Worm (Caenorhabditis elegans): ENCODE measurements around the gene gln-5.

The gln-5 gene

ce11 chrIV:17265279-17265678 lies 8.2 kb downstream of the gln-5 start, which contains the start of gene str-187:
str-187 (plus strand) TSS chrIV:17265579.
- TF ChIP-seq unc-62 (GFP tag; optimal IDR thresholded peaks at IDR 0.05) = no peak

- TF ChIP-seq unc-62 (GFP tag; optimal IDR thresholded peaks at IDR 0.05) = no peak
Observed at ce11 chrIV:17264714-17265113, 8.7 kb downstream of the gln-5 start, which contains the start of gene F26D10.13. F26D10.13 (minus strand) TSS chrIV:17264814.

- no peak for TF ChIP-seq unc-62 (GFP tag; optimal IDR thresholded peaks at IDR 0.05)
Observed at ce11 chrIV:17263714-17264113, 9.7 kb downstream of the gln-5 start.

ce11 chrIV:17262385-17262784 lies 11.1 kb downstream of the gln-5 start, which contains the start of gene ZK550.6:
ZK550.6 (minus strand) TSS chrIV:17262485.
- no peak for TF ChIP-seq unc-62 (GFP tag; optimal IDR thresholded peaks at IDR 0.05)

- no peak for TF ChIP-seq unc-62 (GFP tag; optimal IDR thresholded peaks at IDR 0.05)
Observed at ce11 chrIV:17259310-17259709, 14.1 kb downstream of the gln-5 start, which contains the start of gene phyh-1. phyh-1 (minus strand) TSS chrIV:17259410.

- no peak for TF ChIP-seq unc-62 (GFP tag; optimal IDR thresholded peaks at IDR 0.05)
Observed at ce11 chrIV:17258824-17259223, 14.6 kb downstream of the gln-5 start.

ce11 chrIV:17255001-17255400 lies 18.5 kb downstream of the gln-5 start, which contains the start of gene gtf-2E1:
gtf-2E1 (plus strand) TSS chrIV:17255301.
- no peak for TF ChIP-seq unc-62 (GFP tag; optimal IDR thresholded peaks at IDR 0.05)

ce11 chrIV:17253435-17253834 lies 20.0 kb downstream of the gln-5 start:
- TF ChIP-seq unc-62 (GFP tag; optimal IDR thresholded peaks at IDR 0.05) = no peak

ce11 chrIV:17249691-17250181 lies 23.7 kb downstream of the gln-5 start, which contains the start of gene eelo-2:
eelo-2 (plus strand) TSS chrIV:17250131.
- TF ChIP-seq unc-62 (GFP tag; optimal IDR thresholded peaks at IDR 0.05) = no peak

- no peak for TF ChIP-seq unc-62 (GFP tag; optimal IDR thresholded peaks at IDR 0.05)
Observed at ce11 chrIV:17248538-17248937, 24.9 kb downstream of the gln-5 start.

- TF ChIP-seq unc-62 (GFP tag; optimal IDR thresholded peaks at IDR 0.05) = no peak
Observed at ce11 chrIV:17247184-17247583, 26.3 kb downstream of the gln-5 start.

ce11 chrIV:17245200-17245599 lies 28.3 kb downstream of the gln-5 start, which contains the start of gene ZK550.2:
ZK550.2 (plus strand) TSS chrIV:17245584.
- TF ChIP-seq unc-62 (GFP tag; optimal IDR thresholded peaks at IDR 0.05) = no peak

- no peak for TF ChIP-seq unc-62 (GFP tag; optimal IDR thresholded peaks at IDR 0.05)
Observed at ce11 chrIV:17238951-17239350, 34.5 kb downstream of the gln-5 start.

ce11 chrIV:17237029-17237428 lies 36.4 kb downstream of the gln-5 start:
- no peak for TF ChIP-seq unc-62 (GFP tag; optimal IDR thresholded peaks at IDR 0.05)

ce11 chrIV:17233494-17233893 lies 40.0 kb downstream of the gln-5 start:
- no peak for TF ChIP-seq unc-62 (GFP tag; optimal IDR thresholded peaks at IDR 0.05)

- no peak for TF ChIP-seq unc-62 (GFP tag; optimal IDR thresholded peaks at IDR 0.05)
Observed at ce11 chrIV:17232899-17233298, 40.6 kb downstream of the gln-5 start.

- no peak for TF ChIP-seq unc-62 (GFP tag; optimal IDR thresholded peaks at IDR 0.05)
Observed at ce11 chrIV:17230958-17231357, 42.5 kb downstream of the gln-5 start, which contains the start of gene npr-32. npr-32 (minus strand) TSS chrIV:17231058.

ce11 chrIV:17223474-17223873 lies 50.0 kb downstream of the gln-5 start, which contains the start of gene Y116A8B.4:
Y116A8B.4 (plus strand) TSS chrIV:17223774.
- no peak for TF ChIP-seq unc-62 (GFP tag; optimal IDR thresholded peaks at IDR 0.05)

All from whole organism, dauer.